Worm (Caenorhabditis elegans): ENCODE measurements around the gene C47D12.4.
A peak's percentile ranks its signal among the peaks of the same experiment; 100 is the strongest.

The C47D12.4 gene

ce11 chrII:11632689-11633088, 48.9 kb upstream of the C47D12.4 start (continued):
- TF ChIP-seq lin-14 (GFP tag; optimal IDR thresholded peaks at IDR 0.05) (peak; percentile 86), ets-5 (GFP tag; IDR thresholded peaks at IDR 0.05) (no peak), zag-1 (tag; optimal IDR thresholded peaks at IDR 0.05) (no peak), F16B12.6 (tag; optimal IDR thresholded peaks at IDR 0.05) (no peak), rnt-1 (tag; optimal IDR thresholded peaks at IDR 0.05) (peak; percentile 49), tlp-1 (tag; optimal IDR thresholded peaks at IDR 0.05) (no peak), nhr-84 (tag; optimal IDR thresholded peaks at IDR 0.05) (no peak), egl-13 (tag; optimal IDR thresholded peaks at IDR 0.05) (no peak), mab-9 (GFP tag; IDR thresholded peaks at IDR 0.05) (no peak), jun-1 (tag; optimal IDR thresholded peaks at IDR 0.05) (peak; percentile 15), C16A3.4 (tag; optimal IDR thresholded peaks at IDR 0.05) (peak; percentile 17), nhr-77 (tag; optimal IDR thresholded peaks at IDR 0.05) (peak; percentile 46), sox-4 (tag; optimal IDR thresholded peaks at IDR 0.05) (no peak), snu-23 (GFP tag; optimal IDR thresholded peaks at IDR 0.05) (peak; percentile 72), ceh-88 (GFP tag; IDR thresholded peaks at IDR 0.05) (no peak), fkh-10 (GFP tag; optimal IDR thresholded peaks at IDR 0.05) (no peak), unc-130 (tag; optimal IDR thresholded peaks at IDR 0.05) (peak; percentile 22), ztf-4 (tag; optimal IDR thresholded peaks at IDR 0.05) (no peak), hlh-17 (GFP tag; optimal IDR thresholded peaks at IDR 0.05; ENCODE audit: borderline replicate concordance) (no peak), ces-1 (GFP tag; optimal IDR thresholded peaks at IDR 0.05) (no peak), sptf-1 (tag; optimal IDR thresholded peaks at IDR 0.05) (no peak), ceh-63 (GFP tag; optimal IDR thresholded peaks at IDR 0.05) (no peak), nhr-71 (tag; optimal IDR thresholded peaks at IDR 0.05) (peak; percentile 71), nhr-19 (GFP tag; conservative IDR thresholded peaks at IDR 0.05) (peak; percentile 26; the same call in 1 of the 2 replicates), unc-30 (tag; optimal IDR thresholded peaks at IDR 0.05) (no peak), nhr-28 (tag; optimal IDR thresholded peaks at IDR 0.05) (no peak), nhr-11 (tag; optimal IDR thresholded peaks at IDR 0.05) (no peak), fkh-4 (tag; optimal IDR thresholded peaks at IDR 0.05; ENCODE audit: borderline replicate concordance) (no peak), mef-2 (tag; optimal IDR thresholded peaks at IDR 0.05) (no peak), isw-1 (GFP tag; IDR thresholded peaks at IDR 0.05) (no peak), nhr-85 (tag) (peak; percentile 86), nhr-90 (tag; optimal IDR thresholded peaks at IDR 0.05; ENCODE audit: poor library complexity) (peak; percentile 25), nhr-12 (tag; optimal IDR thresholded peaks at IDR 0.05) (no peak), irx-1 (tag; optimal IDR thresholded peaks at IDR 0.05) (no peak), lin-15B (tag; optimal IDR thresholded peaks at IDR 0.05) (no peak), snpc-4 (tag; optimal IDR thresholded peaks at IDR 0.05) (no peak)

DNA sequence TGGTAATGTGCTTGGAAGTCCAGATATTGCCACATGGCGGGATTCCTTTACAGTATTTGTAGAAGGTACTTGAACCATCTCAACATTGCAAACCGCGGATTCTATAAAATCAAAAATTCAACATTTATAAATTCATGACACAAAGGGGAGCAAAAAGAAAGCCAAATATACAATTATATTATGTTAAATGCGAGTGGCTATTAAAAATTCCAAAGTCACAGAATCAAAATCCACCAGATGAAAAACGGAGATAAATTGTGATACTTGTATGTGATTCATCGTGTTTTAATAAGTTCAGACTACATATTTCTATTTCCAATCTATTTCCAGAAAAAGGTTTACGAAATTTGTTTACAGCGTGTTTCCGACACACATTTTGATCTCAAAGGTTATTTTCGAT, 48.1 kb upstream of the C47D12.4 start, which contains the start of gene din-1:
Gene din-1 (minus strand): TSS at position 101 of the 400 bp plus-strand sequence.
- no peak for TF ChIP-seq skn-1 (tag; optimal IDR thresholded peaks at IDR 0.05)
- no peak for TF ChIP-seq unc-86 (tag; optimal IDR thresholded peaks at IDR 0.05)
- no peak for TF ChIP-seq snu-23 (GFP tag; optimal IDR thresholded peaks at IDR 0.05)
- TF ChIP-seq sup-37 (GFP tag; optimal IDR thresholded peaks at IDR 0.05): no peak
- no peak for TF ChIP-seq lir-3 (tag; optimal IDR thresholded peaks at IDR 0.05; ENCODE audit: poor library complexity)
- no peak for TF ChIP-seq irx-1 (tag; optimal IDR thresholded peaks at IDR 0.05)
- TF ChIP-seq tbx-2 (tag; optimal IDR thresholded peaks at IDR 0.05): no peak
- no peak for TF ChIP-seq ztf-4 (tag; optimal IDR thresholded peaks at IDR 0.05)
- no peak for TF ChIP-seq sptf-1 (tag; optimal IDR thresholded peaks at IDR 0.05)
- no peak for TF ChIP-seq nhr-90 (tag; optimal IDR thresholded peaks at IDR 0.05; ENCODE audit: poor library complexity)
- no peak for TF ChIP-seq nhr-12 (tag; optimal IDR thresholded peaks at IDR 0.05)
- no peak for TF ChIP-seq ces-1 (GFP tag; optimal IDR thresholded peaks at IDR 0.05)
- no peak for TF ChIP-seq elt-2 (tag; optimal IDR thresholded peaks at IDR 0.05)
- TF ChIP-seq grh-1 (GFP tag; IDR thresholded peaks at IDR 0.05): no peak
- no peak for TF ChIP-seq aha-1 (tag; optimal IDR thresholded peaks at IDR 0.05)
- TF ChIP-seq fkh-4 (tag; optimal IDR thresholded peaks at IDR 0.05; ENCODE audit: borderline replicate concordance): no peak
- TF ChIP-seq aly-2 (tag; optimal IDR thresholded peaks at IDR 0.05): no peak
- no peak for TF ChIP-seq efl-1 (optimal IDR thresholded peaks at IDR 0.05)
- TF ChIP-seq efl-1 (GFP tag; optimal IDR thresholded peaks at IDR 0.05 in 1 of 2): no peak
- TF ChIP-seq zip-4 (GFP tag; optimal IDR thresholded peaks at IDR 0.05): no peak

Data from whole organism, L1 larva.